Worm (Caenorhabditis elegans) whole organism, L3 larva: ENCODE results near the gene nol-56.

Source experiments
- ama-1 ChIP-seq: fragments of 150-350 bp; optimal IDR thresholded peaks from 2 replicates; lab custom pipeline; 2018
- ceh-16 ChIP-seq: sonication (generic microtip); optimal IDR thresholded peaks from 2 replicates; lab custom pipeline; 2017; ENCODE audit warnings: missing biosample characterization, missing genetic modification characterization
- lin-39 ChIP-seq: fragments of 150-350 bp; optimal IDR thresholded peaks from 2 replicates; lab custom pipeline; 2018; ENCODE audit warnings: missing biosample characterization, missing genetic modification reagents, missing genetic modification characterization
- pqm-1 ChIP-seq: fragments of 150-350 bp; optimal IDR thresholded peaks from 2 replicates; lab custom pipeline; 2017; ENCODE audit warnings: missing biosample characterization, missing genetic modification characterization, inconsistent platforms
- snpc-4 ChIP-seq: fragments of 150-350 bp; optimal IDR thresholded peaks from 2 replicates; lab custom pipeline; 2014; ENCODE audit warnings: missing biosample characterization, missing genetic modification characterization
- unc-39 ChIP-seq: sonication (generic microtip); optimal IDR thresholded peaks from 4 replicates; lab custom pipeline; 2017; ENCODE audit warnings: missing biosample characterization, missing genetic modification characterization
- ztf-11 ChIP-seq: fragments of 150-350 bp; optimal IDR thresholded peaks from 2 replicates; lab custom pipeline; 2014; ENCODE audit warnings: missing biosample characterization, missing genetic modification characterization

DNA sequence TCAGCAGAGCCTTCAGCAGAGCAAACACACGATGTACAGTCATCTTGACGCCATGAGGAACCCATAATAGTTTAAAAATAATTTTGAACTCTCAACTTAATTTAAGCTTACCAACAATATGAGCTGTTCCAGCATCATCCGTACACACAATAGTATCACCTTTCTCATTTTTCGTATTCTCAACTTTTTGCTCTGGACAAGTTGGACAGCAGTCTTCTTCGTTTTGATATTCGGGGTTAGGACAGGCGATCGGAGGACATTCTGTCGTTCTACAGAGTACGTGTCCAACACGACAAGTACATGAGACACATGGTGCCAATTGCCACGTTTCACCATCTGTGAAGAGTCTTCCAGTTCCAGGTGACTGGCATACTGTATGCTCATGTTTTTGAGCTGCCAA, 29.2 kb downstream of the nol-56 start:
- TF ChIP-seq ama-1 (lab: Kevin White, UChicago) (no peak), unc-39 (no peak), ceh-16 (tag; lab: Kevin White, UChicago) (no peak), ztf-11 (tag; lab: Kevin White, UChicago) (no peak), pqm-1 (tag; lab: Kevin White, UChicago) (no peak), lin-39 (tag; lab: Kevin White, UChicago) (no peak), snpc-4 (tag; lab: Kevin White, UChicago) (no peak)
